Fruit fly (Drosophila melanogaster) whole organism: ENCODE results near the gene Mob3.

Experiments used
- CG8478 ChIP-seq: fragments of >200 bp; optimal IDR thresholded peaks from 2 replicates; lab custom pipeline; 2018; ENCODE audit warnings: inconsistent platforms
- EcR ChIP-seq, 2 experiments: fragments of >200 bp; optimal IDR thresholded peaks; 2 replicates each; lab custom pipeline; 2017; ENCODE audit warnings: missing biosample characterization in 2 of 2, missing genetic modification characterization in 2 of 2, missing genetic modification reagents in 2 of 2
- pan ChIP-seq: fragments of >200 bp; optimal IDR thresholded peaks from 2 replicates; lab custom pipeline; 2017
- psq ChIP-seq: fragments of >200 bp; optimal IDR thresholded peaks from 2 replicates; lab custom pipeline; 2017

DNA sequence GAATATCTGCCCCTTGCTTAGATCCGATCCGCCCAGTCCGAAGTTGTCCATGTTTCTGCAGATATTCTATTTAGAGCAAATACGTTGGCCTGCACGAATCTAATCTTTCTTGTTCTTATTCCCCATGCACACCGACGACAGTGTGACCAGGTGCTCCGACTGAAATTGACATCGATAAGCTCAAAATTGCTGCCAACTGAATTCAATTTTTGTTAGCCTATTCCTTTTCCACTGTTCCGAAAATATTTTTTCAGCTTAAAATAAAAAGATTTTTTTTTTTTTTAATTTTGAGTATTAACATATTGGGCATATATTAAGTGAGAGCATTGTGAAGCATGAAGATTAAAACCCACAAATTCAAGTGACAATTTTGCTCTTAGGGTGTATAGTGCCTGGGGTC is 38.6 kb downstream of the Mob3 start, which contains the start of gene nmd:
- TF ChIP-seq pan: no peak
- TF ChIP-seq psq (lab: Kevin White, UChicago): no peak
- TF ChIP-seq CG8478 (lab: Kevin White, UChicago): no peak
- no peak for TF ChIP-seq EcR (GFP tag; optimal IDR thresholded peaks at IDR 0.05; lab: Kevin White, UChicago)
